Fruit fly (Drosophila melanogaster) whole organism, embryonic: ENCODE results near the gene mad2.

Experiments
- ATbp ChIP-seq: fragments of 200-800 bp; sonication (Bioruptor generic); optimal IDR thresholded peaks from 2 replicates; lab custom pipeline; 2017; ENCODE audit warnings: missing biosample characterization, mild to moderate bottlenecking, missing genetic modification characterization, missing genetic modification reagents
- Aef1 ChIP-seq: fragments of 200-800 bp; sonication (Bioruptor generic); IDR thresholded peaks from 3 replicates; pipeline ENCODE4 v1.3.6; 2022; ENCODE audit warnings: missing biosample characterization, missing genetic modification characterization
- Atf-2 ChIP-seq: fragments of 200-800 bp; sonication (Bioruptor generic); optimal IDR thresholded peaks from 2 replicates; lab custom pipeline; 2016; ENCODE audit warnings: missing biosample characterization, missing genetic modification characterization
- C15 ChIP-seq: fragments of 200-800 bp; sonication (Bioruptor generic); IDR thresholded peaks from 3 replicates; pipeline ENCODE4 v1.3.6; 2022; ENCODE audit warnings: missing biosample characterization, missing genetic modification characterization
- CG10565 ChIP-seq: fragments of 200-800 bp; sonication (Bioruptor generic); optimal IDR thresholded peaks from 3 replicates; lab custom pipeline; 2016; ENCODE audit warnings: missing biosample characterization, mild to moderate bottlenecking, missing genetic modification characterization
- CG11456 ChIP-seq: fragments of 200-800 bp; sonication (Bioruptor generic); IDR thresholded peaks from 3 replicates; pipeline ENCODE4 v1.3.6; 2022; ENCODE audit warnings: missing biosample characterization, missing genetic modification characterization
- CG12659 ChIP-seq: fragments of 200-800 bp; sonication (Bioruptor generic); optimal IDR thresholded peaks from 3 replicates; lab custom pipeline; 2017; ENCODE audit warnings: mild to moderate bottlenecking, missing biosample characterization, missing genetic modification reagents, missing genetic modification characterization
- CG12744 ChIP-seq: fragments of 200-800 bp; sonication (Bioruptor generic); optimal IDR thresholded peaks from 2 replicates; lab custom pipeline; 2016; ENCODE audit warnings: missing biosample characterization, missing genetic modification characterization
- CG15514 ChIP-seq: fragments of 200-800 bp; sonication (Bioruptor generic); optimal IDR thresholded peaks from 3 replicates; lab custom pipeline; 2017; ENCODE audit warnings: missing biosample characterization, missing genetic modification characterization, mild to moderate bottlenecking, moderate library complexity, missing genetic modification reagents
- CG17359 ChIP-seq: fragments of 200-800 bp; sonication (Bioruptor generic); optimal IDR thresholded peaks from 3 replicates; lab custom pipeline; 2018; ENCODE audit warnings: missing biosample characterization, mild to moderate bottlenecking, missing genetic modification characterization, moderate library complexity
- CG18764 ChIP-seq: fragments of 200-800 bp; sonication (Bioruptor generic); optimal IDR thresholded peaks from 3 replicates; lab custom pipeline; 2016; ENCODE audit warnings: missing biosample characterization, missing genetic modification characterization
- CG2202 ChIP-seq: fragments of 200-800 bp; sonication (Bioruptor generic); optimal IDR thresholded peaks from 2 replicates; lab custom pipeline; 2018; ENCODE audit warnings: missing biosample characterization, mild to moderate bottlenecking, missing genetic modification characterization
- CG31365 ChIP-seq: fragments of 200-800 bp; sonication (Bioruptor generic); optimal IDR thresholded peaks from 2 replicates; lab custom pipeline; 2018; ENCODE audit warnings: missing biosample characterization, mild to moderate bottlenecking, missing genetic modification characterization
- CG34376 ChIP-seq: fragments of 200-800 bp; sonication (Bioruptor generic); optimal IDR thresholded peaks from 2 replicates; lab custom pipeline; 2018; ENCODE audit warnings: missing biosample characterization, mild to moderate bottlenecking, missing genetic modification characterization
- CG3995 ChIP-seq: fragments of 200-800 bp; sonication (Bioruptor generic); optimal IDR thresholded peaks from 3 replicates; lab custom pipeline; 2016; ENCODE audit warnings: missing biosample characterization, missing genetic modification characterization
- CG4360 ChIP-seq: fragments of 200-800 bp; sonication (Bioruptor generic); IDR thresholded peaks from 2 replicates; pipeline ENCODE4 v1.3.6; 2022; ENCODE audit warnings: missing biosample characterization, missing genetic modification characterization
- CTCF ChIP-seq: fragments of 200-800 bp; sonication (Bioruptor generic); optimal IDR thresholded peaks from 2 replicates; lab custom pipeline; 2017; ENCODE audit warnings: missing biosample characterization, mild to moderate bottlenecking, missing genetic modification characterization, moderate library complexity
- Dip2 ChIP-seq: fragments of 200-800 bp; sonication (Bioruptor generic); IDR thresholded peaks from 2 replicates; pipeline ENCODE4 v1.3.6; 2022; ENCODE audit warnings: missing biosample characterization, missing genetic modification characterization
- Drgx ChIP-seq: fragments of 200-800 bp; sonication (Bioruptor generic); IDR thresholded peaks from 2 replicates; pipeline ENCODE4 v1.3.6; 2022; ENCODE audit warnings: missing biosample characterization, missing genetic modification characterization
- Elba2 ChIP-seq: fragments of 200-800 bp; sonication (Bioruptor generic); optimal IDR thresholded peaks from 3 replicates; lab custom pipeline; 2016; ENCODE audit warnings: missing biosample characterization, missing genetic modification characterization
- Fer2 ChIP-seq: fragments of 200-800 bp; sonication (Bioruptor generic); optimal IDR thresholded peaks from 2 replicates; lab custom pipeline; 2018; ENCODE audit warnings: missing biosample characterization, mild to moderate bottlenecking, missing genetic modification characterization, moderate library complexity
- Fer3 ChIP-seq: fragments of 200-800 bp; sonication (Bioruptor generic); optimal IDR thresholded peaks from 2 replicates; lab custom pipeline; 2018; ENCODE audit warnings: missing biosample characterization, mild to moderate bottlenecking, missing genetic modification characterization, moderate library complexity
- Hey ChIP-seq: fragments of 200-800 bp; sonication (Bioruptor generic); optimal IDR thresholded peaks from 3 replicates; lab custom pipeline; 2018; ENCODE audit warnings: missing biosample characterization, mild to moderate bottlenecking, missing genetic modification characterization
- NC2β ChIP-seq: fragments of 200-800 bp; sonication (Bioruptor generic); optimal IDR thresholded peaks from 2 replicates; lab custom pipeline; 2016; ENCODE audit warnings: missing biosample characterization, missing genetic modification characterization
- Nf-YA ChIP-seq: fragments of 200-800 bp; sonication (Bioruptor generic); IDR thresholded peaks from 2 replicates; pipeline ENCODE4 v1.3.6; 2022; ENCODE audit warnings: missing biosample characterization, missing genetic modification characterization
- Rfx ChIP-seq: fragments of 200-800 bp; sonication (Bioruptor generic); IDR thresholded peaks from 2 replicates; pipeline ENCODE4 v1.3.6; 2022; ENCODE audit warnings: missing biosample characterization, missing genetic modification characterization
- abd-A ChIP-seq: fragments of 200-800 bp; sonication (Bioruptor generic); optimal IDR thresholded peaks from 3 replicates; lab custom pipeline; 2019; ENCODE audit warnings: missing biosample characterization, mild to moderate bottlenecking, missing genetic modification characterization, moderate library complexity
- chinmo ChIP-seq: fragments of 200-800 bp; sonication (Bioruptor generic); IDR thresholded peaks from 4 replicates; pipeline ENCODE4 v1.3.6; 2022; ENCODE audit warnings: missing biosample characterization, missing genetic modification characterization; ENCODE audit not compliant: partially characterized antibody
- crol ChIP-seq: fragments of 200-800 bp; sonication (Bioruptor generic); IDR thresholded peaks from 2 replicates; pipeline ENCODE4 v1.3.6; 2022; ENCODE audit warnings: missing biosample characterization, missing genetic modification characterization
- dm ChIP-seq: fragments of 200-800 bp; sonication (Bioruptor generic); optimal IDR thresholded peaks from 3 replicates; lab custom pipeline; 2016; ENCODE audit warnings: missing biosample characterization, missing genetic modification characterization
- dmrt11E ChIP-seq: fragments of 200-800 bp; sonication (Bioruptor generic); optimal IDR thresholded peaks from 3 replicates; lab custom pipeline; 2018; ENCODE audit warnings: missing biosample characterization, mild to moderate bottlenecking, missing genetic modification characterization, moderate library complexity
- exex ChIP-seq: fragments of 200-800 bp; sonication (Bioruptor generic); optimal IDR thresholded peaks from 4 replicates; lab custom pipeline; 2018; ENCODE audit warnings: missing biosample characterization, mild to moderate bottlenecking, missing genetic modification characterization, moderate library complexity
- gro ChIP-seq: fragments of 200-800 bp; sonication (Bioruptor generic); optimal IDR thresholded peaks from 2 replicates; lab custom pipeline; 2016; ENCODE audit warnings: missing biosample characterization, missing genetic modification characterization
- kni ChIP-seq: fragments of 200-800 bp; sonication (Bioruptor generic); optimal IDR thresholded peaks from 3 replicates; lab custom pipeline; 2017; ENCODE audit warnings: mild to moderate bottlenecking, missing biosample characterization, missing genetic modification reagents, missing genetic modification characterization
- lab ChIP-seq: fragments of 200-800 bp; sonication (Bioruptor generic); optimal IDR thresholded peaks from 3 replicates; lab custom pipeline; 2017; ENCODE audit warnings: missing biosample characterization, missing genetic modification characterization, mild to moderate bottlenecking, moderate library complexity, missing genetic modification reagents
- lola ChIP-seq, 3 experiments: fragments of >200 bp in 2 of 3; fragments of 200-800 bp in 1 of 3; sonication (Bioruptor generic) in 1 of 3; optimal IDR thresholded peaks; 2 replicates each; lab custom pipeline; 2017 to 2019; ENCODE audit warnings: missing biosample characterization in 3 of 3, missing genetic modification characterization in 3 of 3, mild to moderate bottlenecking in 1 of 3, moderate library complexity in 1 of 3
- luna ChIP-seq: fragments of 200-800 bp; sonication (Bioruptor generic); optimal IDR thresholded peaks from 2 replicates; lab custom pipeline; 2016; ENCODE audit warnings: missing biosample characterization, missing genetic modification characterization
- nmo ChIP-seq: fragments of 200-800 bp; sonication (Bioruptor generic); optimal IDR thresholded peaks from 2 replicates; lab custom pipeline; 2018; ENCODE audit warnings: missing biosample characterization, mild to moderate bottlenecking, missing genetic modification characterization, moderate library complexity
- nom ChIP-seq: fragments of 200-800 bp; sonication (Bioruptor generic); optimal IDR thresholded peaks from 2 replicates; lab custom pipeline; 2017; ENCODE audit warnings: missing biosample characterization, missing genetic modification characterization, mild to moderate bottlenecking, moderate library complexity, missing genetic modification reagents
- pros ChIP-seq: fragments of 200-800 bp; sonication (Bioruptor generic); optimal IDR thresholded peaks from 3 replicates; lab custom pipeline; 2019; ENCODE audit warnings: missing biosample characterization, mild to moderate bottlenecking, missing genetic modification characterization, moderate library complexity
- psq ChIP-seq: fragments of 200-800 bp; sonication (Bioruptor generic); optimal IDR thresholded peaks from 2 replicates; lab custom pipeline; 2017; ENCODE audit warnings: missing biosample characterization, missing genetic modification characterization
- pum ChIP-seq: fragments of 200-800 bp; sonication (Bioruptor generic); optimal IDR thresholded peaks from 2 replicates; lab custom pipeline; 2016; ENCODE audit warnings: missing biosample characterization, missing genetic modification characterization
- sd ChIP-seq: fragments of 200-800 bp; sonication (Bioruptor generic); optimal IDR thresholded peaks from 3 replicates; lab custom pipeline; 2018; ENCODE audit warnings: missing biosample characterization, mild to moderate bottlenecking, missing genetic modification characterization, moderate library complexity
- sens-2 ChIP-seq: fragments of 200-800 bp; sonication (Bioruptor generic); IDR thresholded peaks from 2 replicates; pipeline ENCODE4 v1.3.6; 2022; ENCODE audit warnings: missing biosample characterization, missing genetic modification characterization
- sob ChIP-seq: fragments of 200-800 bp; sonication (Bioruptor generic); IDR thresholded peaks from 2 replicates; pipeline ENCODE4 v1.3.6; 2022; ENCODE audit warnings: missing biosample characterization, missing genetic modification characterization
- tin ChIP-seq: fragments of 200-800 bp; sonication (Bioruptor generic); optimal IDR thresholded peaks from 3 replicates; lab custom pipeline; 2016; ENCODE audit warnings: missing biosample characterization, missing genetic modification characterization
- tup ChIP-seq: fragments of 200-800 bp; sonication (Bioruptor generic); optimal IDR thresholded peaks from 2 replicates; lab custom pipeline; 2016; ENCODE audit warnings: missing biosample characterization, mild to moderate bottlenecking, missing genetic modification characterization, moderate library complexity
- wdn ChIP-seq: fragments of 200-800 bp; sonication (Bioruptor generic); IDR thresholded peaks from 2 replicates; pipeline ENCODE4 v1.3.6; 2022; ENCODE audit warnings: missing biosample characterization, missing genetic modification characterization
- zf30C ChIP-seq: fragments of 200-800 bp; sonication (Bioruptor generic); optimal IDR thresholded peaks from 3 replicates; lab custom pipeline; 2018; ENCODE audit warnings: missing biosample characterization, mild to moderate bottlenecking, missing genetic modification characterization

The mad2 gene

dm6 chr3L:5807370-5808100 lies 5.4 kb downstream of the mad2 start (continued):
- TF ChIP-seq lola (GFP tag; optimal IDR thresholded peaks at IDR 0.05; lab: Kevin White, UChicago) (no peak), wdn (GFP tag; lab: Robert Waterston, UW) (no peak), Aef1 (GFP tag; lab: Robert Waterston, UW) (no peak), Elba2 (GFP tag; lab: Kevin White, UChicago) (no peak), CG17359 (tag; lab: Kevin White, UChicago) (peak; percentile 1), CG12744 (GFP tag; lab: Kevin White, UChicago) (no peak), CG4360 (GFP tag; lab: Robert Waterston, UW) (0 out of 2 replicates have a peak, but pooled peaks have one; percentile 10), lab (GFP tag; lab: Kevin White, UChicago) (peak; percentile 48), Drgx (GFP tag; lab: Robert Waterston, UW) (peak; percentile 60), psq (GFP tag; lab: Kevin White, UChicago) (no peak), Rfx (0 out of 2 replicates have a peak, but pooled peaks have one; percentile 43), luna (GFP tag; lab: Kevin White, UChicago) (no peak), NC2β (no peak), ATbp (GFP tag; lab: Kevin White, UChicago) (peak; percentile 25), CG31365 (tag; lab: Kevin White, UChicago) (no peak), Nf-YA (GFP tag; lab: Robert Waterston, UW) (no peak), CTCF (GFP tag; lab: Kevin White, UChicago) (no peak), sd (tag; lab: Kevin White, UChicago) (peak; percentile 59), dm (GFP tag; lab: Kevin White, UChicago) (no peak), CG11456 (GFP tag; lab: Robert Waterston, UW) (no peak; the same call in 2 of the 3 replicates), CG10565 (GFP tag; lab: Kevin White, UChicago) (no peak), CG3995 (no peak), kni (GFP tag; lab: Kevin White, UChicago) (peak; percentile 1), CG15514 (GFP tag; lab: Kevin White, UChicago) (no peak), CG34376 (GFP tag; lab: Kevin White, UChicago) (peak; percentile 58), C15 (GFP tag; lab: Robert Waterston, UW) (0 out of 3 replicates have a peak, but pooled peaks have one; percentile 33), nom (GFP tag; lab: Kevin White, UChicago) (peak; percentile 42), chinmo (GFP tag; lab: Robert Waterston, UW) (peak; percentile 45; the same call in 1 of the 4 replicates), nmo (no peak), Atf-2 (GFP tag; lab: Kevin White, UChicago) (no peak), pum (GFP tag; lab: Kevin White, UChicago) (no peak), abd-A (tag; lab: Kevin White, UChicago) (no peak), CG2202 (tag; lab: Kevin White, UChicago) (no peak), Hey (tag; lab: Kevin White, UChicago) (no peak), Fer3 (tag; lab: Kevin White, UChicago) (no peak), sens-2 (no peak), CG12659 (no peak), Dip2 (GFP tag; lab: Robert Waterston, UW) (no peak), pros (no peak), gro (peak; percentile 9), zf30C (GFP tag; lab: Kevin White, UChicago) (no peak), crol (peak; percentile 37; the same call in 1 of the 2 replicates), sob (GFP tag; lab: Robert Waterston, UW) (0 out of 2 replicates have a peak, but pooled peaks have one; percentile 47), CG18764 (GFP tag; lab: Kevin White, UChicago) (no peak), Fer2 (tag; lab: Kevin White, UChicago) (no peak), dmrt11E (tag; lab: Kevin White, UChicago) (no peak), exex (tag; lab: Kevin White, UChicago) (peak; percentile 70), tin (no peak), tup (GFP tag; lab: Kevin White, UChicago) (no peak)
- TF ChIP-seq, all 482 proteins: peak for 39
